Worm (Caenorhabditis elegans) whole organism, early embryonic: ENCODE data around the gene unc-119.
A peak's percentile ranks its signal among the peaks of the same experiment; 100 is the strongest.

Source experiments
- B0310.2 ChIP-seq: sonication (generic microtip); optimal IDR thresholded peaks from 2 replicates; lab custom pipeline; 2016; ENCODE audit warnings: mild to moderate bottlenecking, missing genetic modification characterization, missing compliant biosample characterization
- F13C5.2 ChIP-seq: sonication (generic microtip); optimal IDR thresholded peaks from 2 replicates; lab custom pipeline; 2017; ENCODE audit warnings: mild to moderate bottlenecking, missing genetic modification characterization, inconsistent platforms, missing compliant biosample characterization
- ama-1 ChIP-seq: fragments of 150-350 bp; optimal IDR thresholded peaks from 2 replicates; lab custom pipeline; 2014
- ceh-36 ChIP-seq: sonication (generic microtip); optimal IDR thresholded peaks from 2 replicates; lab custom pipeline; 2016; ENCODE audit warnings: missing genetic modification characterization, inconsistent platforms, missing compliant biosample characterization
- ets-7 ChIP-seq: sonication (generic microtip); optimal IDR thresholded peaks from 2 replicates; lab custom pipeline; 2016; ENCODE audit warnings: missing genotype, missing genetic modification characterization, missing compliant biosample characterization
- flt-1 ChIP-seq: fragments of 200-800 bp; sonication (Bioruptor generic); IDR thresholded peaks from 2 replicates; pipeline ENCODE4 v1.3.6; 2022; ENCODE audit warnings: missing genetic modification characterization, missing compliant biosample characterization
- hmbx-1 ChIP-seq: sonication (generic microtip); optimal IDR thresholded peaks from 2 replicates; lab custom pipeline; 2016; ENCODE audit warnings: mild to moderate bottlenecking, missing genetic modification characterization, missing compliant biosample characterization
- hmg-4 ChIP-seq: fragments of 200-800 bp; sonication (Bioruptor generic); optimal IDR thresholded peaks from 2 replicates; lab custom pipeline; 2018; ENCODE audit warnings: mild to moderate bottlenecking, missing genetic modification characterization, missing compliant biosample characterization
- hnd-1 ChIP-seq: sonication (generic microtip); optimal IDR thresholded peaks from 2 replicates; lab custom pipeline; 2016; ENCODE audit warnings: missing genetic modification characterization, missing compliant biosample characterization
- pes-1 ChIP-seq: fragments of 200-800 bp; sonication (Bioruptor generic); IDR thresholded peaks from 2 replicates; pipeline ENCODE4 v1.3.6; 2022; ENCODE audit warnings: missing genetic modification reagents, missing genetic modification characterization, missing compliant biosample characterization
- scrt-1 ChIP-seq: fragments of 200-800 bp; sonication (Bioruptor generic); IDR thresholded peaks from 2 replicates; pipeline ENCODE4 v1.3.6; 2022; ENCODE audit warnings: missing genetic modification characterization, missing compliant biosample characterization
- tbx-11 ChIP-seq: fragments of 200-800 bp; sonication (Bioruptor generic); IDR thresholded peaks from 2 replicates; pipeline ENCODE4 v1.3.6; 2022; ENCODE audit warnings: missing genetic modification characterization, missing compliant biosample characterization

DNA sequence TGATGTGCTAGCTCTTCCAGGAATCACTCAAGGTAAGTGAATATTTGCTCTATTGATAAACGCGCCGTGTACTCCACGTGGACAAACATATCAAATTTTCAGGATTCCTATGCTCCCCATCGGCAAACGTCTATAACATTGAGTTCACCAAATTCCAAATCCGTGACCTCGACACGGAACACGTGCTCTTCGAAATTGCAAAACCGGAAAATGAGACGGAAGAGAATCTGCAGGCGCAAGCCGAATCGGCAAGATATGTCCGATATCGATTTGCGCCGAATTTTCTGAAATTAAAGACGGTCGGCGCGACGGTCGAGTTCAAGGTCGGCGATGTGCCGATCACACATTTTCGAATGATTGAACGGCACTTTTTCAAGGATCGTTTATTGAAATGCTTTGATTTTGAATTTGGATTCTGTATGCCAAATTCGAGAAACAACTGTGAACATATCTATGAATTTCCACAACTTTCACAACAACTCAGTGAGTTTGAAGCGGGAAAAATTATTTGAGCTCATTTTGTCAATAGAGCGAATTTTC, 5.3 kb downstream of the unc-119 start:
- TF ChIP-seq hnd-1 (tag; lab: Kevin White, UChicago), result no peak
- no peak for TF ChIP-seq ama-1 (lab: Kevin White, UChicago)
- TF ChIP-seq flt-1 (GFP tag; lab: Robert Waterston, UW), result no peak
- no peak for TF ChIP-seq pes-1
- no peak for TF ChIP-seq F13C5.2 (tag; lab: Kevin White, UChicago)
- TF ChIP-seq B0310.2 (tag; lab: Kevin White, UChicago), result no peak
- TF ChIP-seq ets-7 (tag; lab: Kevin White, UChicago), result no peak
- no peak for TF ChIP-seq ceh-36
- TF ChIP-seq tbx-11, result no peak
- TF ChIP-seq hmg-4 (GFP tag; lab: Kevin White, UChicago), result no peak
- no peak for TF ChIP-seq hmbx-1 (tag; lab: Kevin White, UChicago)
- TF ChIP-seq scrt-1, result peak; percentile 74
